Fruit fly (Drosophila melanogaster) whole organism, embryonic: ENCODE measurements around the gene CG4593.

ENCODE experiments used
- Asciz ChIP-seq: fragments of 200-800 bp; sonication (Bioruptor generic); optimal IDR thresholded peaks from 2 replicates; lab custom pipeline; 2017; ENCODE audit warnings: missing biosample characterization, mild to moderate bottlenecking, missing genetic modification characterization, missing genetic modification reagents
- Blimp-1 ChIP-seq: fragments of 200-800 bp; sonication (Bioruptor generic); optimal IDR thresholded peaks from 3 replicates; lab custom pipeline; 2018; ENCODE audit warnings: missing biosample characterization, missing genetic modification characterization, mild to moderate bottlenecking, moderate library complexity, missing genetic modification reagents
- CG10959 ChIP-seq: fragments of 200-800 bp; sonication (Bioruptor generic); IDR thresholded peaks from 2 replicates; pipeline ENCODE4 v1.3.6; 2022; ENCODE audit warnings: missing biosample characterization, missing genetic modification characterization
- CG11085 ChIP-seq: fragments of 200-800 bp; sonication (Bioruptor generic); IDR thresholded peaks from 2 replicates; pipeline ENCODE4 v1.3.6; 2022; ENCODE audit warnings: missing biosample characterization, missing genetic modification characterization
- CG11560 ChIP-seq: fragments of 200-800 bp; sonication (Bioruptor generic); IDR thresholded peaks from 3 replicates; pipeline ENCODE4 v1.3.6; 2022; ENCODE audit warnings: missing biosample characterization, missing genetic modification characterization
- CG17568 ChIP-seq: fragments of 200-800 bp; sonication (Bioruptor generic); optimal IDR thresholded peaks from 2 replicates; lab custom pipeline; 2018; ENCODE audit warnings: missing biosample characterization, mild to moderate bottlenecking, missing genetic modification characterization, moderate library complexity
- CG18599 ChIP-seq: fragments of 200-800 bp; sonication (Bioruptor generic); optimal IDR thresholded peaks from 3 replicates; lab custom pipeline; 2017; ENCODE audit warnings: missing biosample characterization, missing genetic modification characterization, mild to moderate bottlenecking, moderate library complexity, missing genetic modification reagents
- CG31365 ChIP-seq: fragments of 200-800 bp; sonication (Bioruptor generic); optimal IDR thresholded peaks from 2 replicates; lab custom pipeline; 2018; ENCODE audit warnings: missing biosample characterization, mild to moderate bottlenecking, missing genetic modification characterization
- CG34224 ChIP-seq: fragments of 200-800 bp; sonication (Bioruptor generic); IDR thresholded peaks from 3 replicates; pipeline ENCODE4 v1.3.6; 2022; ENCODE audit warnings: missing biosample characterization, missing genetic modification characterization; ENCODE audit not compliant: partially characterized antibody
- CG34422 ChIP-seq: fragments of 200-800 bp; sonication (Bioruptor generic); IDR thresholded peaks from 3 replicates; pipeline ENCODE4 v1.3.6; 2022; ENCODE audit warnings: missing biosample characterization, missing genetic modification characterization
- CG3838 ChIP-seq: fragments of 200-800 bp; sonication (Bioruptor generic); optimal IDR thresholded peaks from 3 replicates; lab custom pipeline; 2016; ENCODE audit warnings: missing biosample characterization, missing genetic modification characterization
- CG5953 ChIP-seq: fragments of 200-800 bp; sonication (Bioruptor generic); IDR thresholded peaks from 2 replicates; pipeline ENCODE4 v1.3.6; 2022; ENCODE audit warnings: missing biosample characterization, missing genetic modification characterization
- CG6254 ChIP-seq: fragments of 200-800 bp; sonication (Bioruptor generic); optimal IDR thresholded peaks from 3 replicates; lab custom pipeline; 2017; ENCODE audit warnings: mild to moderate bottlenecking, missing biosample characterization, missing genetic modification reagents, missing genetic modification characterization
- CG6683 ChIP-seq: fragments of 200-800 bp; sonication (Bioruptor generic); optimal IDR thresholded peaks from 2 replicates; lab custom pipeline; 2017; ENCODE audit warnings: missing biosample characterization, mild to moderate bottlenecking, missing genetic modification characterization, missing genetic modification reagents
- CG6813 ChIP-seq: fragments of 200-800 bp; sonication (Bioruptor generic); optimal IDR thresholded peaks from 2 replicates; lab custom pipeline; 2017; ENCODE audit warnings: missing biosample characterization, missing genetic modification characterization, mild to moderate bottlenecking, moderate library complexity, missing genetic modification reagents
- CG7357 ChIP-seq: fragments of 200-800 bp; sonication (Bioruptor generic); IDR thresholded peaks from 3 replicates; pipeline ENCODE4 v1.3.6; 2022; ENCODE audit warnings: missing biosample characterization, missing genetic modification characterization
- CG7372 ChIP-seq: fragments of 200-800 bp; sonication (Bioruptor generic); IDR thresholded peaks from 2 replicates; pipeline ENCODE4 v1.3.6; 2022; ENCODE audit warnings: missing biosample characterization, missing genetic modification characterization
- CG7839 ChIP-seq: fragments of 200-800 bp; sonication (Bioruptor generic); optimal IDR thresholded peaks from 3 replicates; lab custom pipeline; 2018; ENCODE audit warnings: missing biosample characterization, mild to moderate bottlenecking, missing genetic modification characterization, moderate library complexity
- CG8765 ChIP-seq: fragments of 200-800 bp; sonication (Bioruptor generic); IDR thresholded peaks from 2 replicates; pipeline ENCODE4 v1.3.6; 2022; ENCODE audit warnings: missing biosample characterization, missing genetic modification characterization
- Dip2 ChIP-seq: fragments of 200-800 bp; sonication (Bioruptor generic); IDR thresholded peaks from 2 replicates; pipeline ENCODE4 v1.3.6; 2022; ENCODE audit warnings: missing biosample characterization, missing genetic modification characterization
- Drgx ChIP-seq: fragments of 200-800 bp; sonication (Bioruptor generic); IDR thresholded peaks from 2 replicates; pipeline ENCODE4 v1.3.6; 2022; ENCODE audit warnings: missing biosample characterization, missing genetic modification characterization
- HLHmδ ChIP-seq: fragments of 200-800 bp; sonication (Bioruptor generic); optimal IDR thresholded peaks from 2 replicates; lab custom pipeline; 2018; ENCODE audit warnings: missing biosample characterization, mild to moderate bottlenecking, missing genetic modification characterization, moderate library complexity
- Hsf ChIP-seq: fragments of 200-800 bp; sonication (Bioruptor generic); optimal IDR thresholded peaks from 3 replicates; lab custom pipeline; 2016; ENCODE audit warnings: missing biosample characterization, missing genetic modification characterization
- Myb ChIP-seq: fragments of 200-800 bp; sonication (Bioruptor generic); optimal IDR thresholded peaks from 2 replicates; lab custom pipeline; 2016; ENCODE audit warnings: missing biosample characterization, missing genetic modification characterization
- NC2β ChIP-seq: fragments of 200-800 bp; sonication (Bioruptor generic); optimal IDR thresholded peaks from 2 replicates; lab custom pipeline; 2016; ENCODE audit warnings: missing biosample characterization, missing genetic modification characterization
- Sin3A ChIP-seq: fragments of >200 bp; optimal IDR thresholded peaks from 2 replicates; lab custom pipeline; 2018
- Spps ChIP-seq: fragments of 200-800 bp; sonication (Bioruptor generic); optimal IDR thresholded peaks from 2 replicates; lab custom pipeline; 2018; ENCODE audit warnings: missing biosample characterization, mild to moderate bottlenecking, missing genetic modification characterization
- cad ChIP-seq: fragments of >200 bp; optimal IDR thresholded peaks from 2 replicates; lab custom pipeline; 2017; ENCODE audit warnings: missing biosample characterization, missing genetic modification characterization
- caup ChIP-seq: fragments of 200-800 bp; sonication (Bioruptor generic); optimal IDR thresholded peaks from 3 replicates; lab custom pipeline; 2017; ENCODE audit warnings: missing biosample characterization, mild to moderate bottlenecking, missing genetic modification characterization, moderate library complexity; ENCODE audit not compliant: severe bottlenecking
- dati ChIP-seq: fragments of 200-800 bp; sonication (Bioruptor generic); IDR thresholded peaks from 2 replicates; pipeline ENCODE4 v1.3.6; 2022; ENCODE audit warnings: missing biosample characterization, missing genetic modification characterization
- dm ChIP-seq: fragments of 200-800 bp; sonication (Bioruptor generic); optimal IDR thresholded peaks from 3 replicates; lab custom pipeline; 2016; ENCODE audit warnings: missing biosample characterization, missing genetic modification characterization
- eve ChIP-seq, 2 experiments: fragments of >200 bp; optimal IDR thresholded peaks; 2 replicates each; lab custom pipeline; 2017; ENCODE audit warnings: missing biosample characterization in 2 of 2, missing genetic modification characterization in 2 of 2
- gsb-n ChIP-seq: fragments of 200-800 bp; sonication (Bioruptor generic); optimal IDR thresholded peaks from 3 replicates; lab custom pipeline; 2018; ENCODE audit warnings: missing biosample characterization, mild to moderate bottlenecking, missing genetic modification characterization
- hbn ChIP-seq: fragments of 200-800 bp; sonication (Bioruptor generic); IDR thresholded peaks from 2 replicates; pipeline ENCODE4 v1.3.6; 2022; ENCODE audit warnings: missing biosample characterization, missing genetic modification characterization; ENCODE audit not compliant: partially characterized antibody
- hth ChIP-seq: fragments of >200 bp; optimal IDR thresholded peaks from 2 replicates; lab custom pipeline; 2017; ENCODE audit warnings: inconsistent platforms
- inv ChIP-seq: fragments of 200-800 bp; sonication (Bioruptor generic); IDR thresholded peaks from 2 replicates; pipeline ENCODE4 v1.3.6; 2022; ENCODE audit warnings: missing biosample characterization, missing genetic modification characterization; ENCODE audit not compliant: partially characterized antibody
- kay ChIP-seq: fragments of 200-800 bp; sonication (Bioruptor generic); optimal IDR thresholded peaks from 2 replicates; lab custom pipeline; 2016; ENCODE audit warnings: missing biosample characterization, missing genetic modification characterization
- lola ChIP-seq, 3 experiments: fragments of >200 bp in 2 of 3; fragments of 200-800 bp in 1 of 3; sonication (Bioruptor generic) in 1 of 3; optimal IDR thresholded peaks; 2 replicates each; lab custom pipeline; 2017 to 2019; ENCODE audit warnings: missing biosample characterization in 3 of 3, missing genetic modification characterization in 3 of 3, mild to moderate bottlenecking in 1 of 3, moderate library complexity in 1 of 3
- lov ChIP-seq, 2 experiments: fragments of 200-800 bp in 1 of 2; fragments of >200 bp in 1 of 2; sonication (Bioruptor generic) in 1 of 2; IDR thresholded peaks in 1 of 2; optimal IDR thresholded peaks in 1 of 2; 2 replicates in 1 of 2; 3 replicates in 1 of 2; pipeline versions ENCODE4 v1.3.6 to Lab custom; 2017 to 2022; ENCODE audit warnings: missing biosample characterization in 1 of 2, missing genetic modification characterization in 1 of 2
- mld ChIP-seq: fragments of 200-800 bp; sonication (Bioruptor generic); IDR thresholded peaks from 3 replicates; pipeline ENCODE4 v1.3.6; 2022; ENCODE audit warnings: missing biosample characterization, missing genetic modification characterization; ENCODE audit not compliant: partially characterized antibody
- nom ChIP-seq: fragments of 200-800 bp; sonication (Bioruptor generic); optimal IDR thresholded peaks from 2 replicates; lab custom pipeline; 2017; ENCODE audit warnings: missing biosample characterization, missing genetic modification characterization, mild to moderate bottlenecking, moderate library complexity, missing genetic modification reagents
- ranshi ChIP-seq: fragments of 200-800 bp; sonication (Bioruptor generic); IDR thresholded peaks from 2 replicates; pipeline ENCODE4 v1.3.6; 2022; ENCODE audit warnings: missing biosample characterization, missing genetic modification characterization
- repo ChIP-seq: fragments of 200-800 bp; sonication (Bioruptor generic); optimal IDR thresholded peaks from 2 replicates; lab custom pipeline; 2016; ENCODE audit warnings: missing biosample characterization, missing genetic modification characterization
- slou ChIP-seq: fragments of 200-800 bp; sonication (Bioruptor generic); optimal IDR thresholded peaks from 3 replicates; lab custom pipeline; 2016; ENCODE audit warnings: missing biosample characterization, missing genetic modification characterization
- sob ChIP-seq: fragments of 200-800 bp; sonication (Bioruptor generic); IDR thresholded peaks from 2 replicates; pipeline ENCODE4 v1.3.6; 2022; ENCODE audit warnings: missing biosample characterization, missing genetic modification characterization
- toy ChIP-seq: fragments of 200-800 bp; sonication (Bioruptor generic); IDR thresholded peaks from 2 replicates; pipeline ENCODE4 v1.3.6; 2022; ENCODE audit warnings: missing biosample characterization, missing genetic modification characterization
- trh ChIP-seq: fragments of 200-800 bp; sonication (Bioruptor generic); optimal IDR thresholded peaks from 2 replicates; lab custom pipeline; 2016; ENCODE audit warnings: missing biosample characterization, missing genetic modification characterization
- vfl ChIP-seq: fragments of 200-800 bp; sonication (Bioruptor generic); optimal IDR thresholded peaks from 2 replicates; lab custom pipeline; 2016; ENCODE audit warnings: missing biosample characterization, missing genetic modification characterization
- wor ChIP-seq: fragments of 200-800 bp; sonication (Bioruptor generic); IDR thresholded peaks from 2 replicates; pipeline ENCODE4 v1.3.6; 2022; ENCODE audit warnings: missing biosample characterization, missing genetic modification characterization

CG4593 gene

dm6 chrX:6969364-6970137 lies 44.1 kb upstream of the CG4593 start, which contains the start of gene CG4586 (continued):
- TF ChIP-seq CG17568 (peak; percentile 96), lov (optimal IDR thresholded peaks at IDR 0.05; lab: Kevin White, UChicago) (no peak), lov (GFP tag; IDR thresholded peaks at IDR 0.05; lab: Robert Waterston, UW) (peak; percentile 95), CG7357 (GFP tag; lab: Robert Waterston, UW) (peak; percentile 81), gsb-n (peak; percentile 87), vfl (GFP tag; lab: Kevin White, UChicago) (peak; percentile 94), Sin3A (no peak), hth (no peak), CG34422 (peak; percentile 95), CG6254 (peak; percentile 94), Blimp-1 (GFP tag; lab: Kevin White, UChicago) (peak; percentile 92), hbn (GFP tag; lab: Robert Waterston, UW) (no peak), Drgx (GFP tag; lab: Robert Waterston, UW) (peak; percentile 99), toy (GFP tag; lab: Robert Waterston, UW) (peak; percentile 81), mld (no peak), CG3838 (GFP tag; lab: Kevin White, UChicago) (peak; percentile 78), slou (peak; percentile 75), CG11085 (peak; percentile 53; the same call in 1 of the 2 replicates), HLHmδ (GFP tag; lab: Kevin White, UChicago) (no peak), Myb (GFP tag; lab: Kevin White, UChicago) (peak; percentile 84), CG5953 (peak; percentile 94), dati (GFP tag; lab: Robert Waterston, UW) (peak; percentile 81; the same call in 1 of the 2 replicates), CG34224 (GFP tag; lab: Robert Waterston, UW) (no peak), CG7372 (GFP tag; lab: Robert Waterston, UW) (peak; percentile 89), CG18599 (GFP tag; lab: Kevin White, UChicago) (peak; percentile 98), CG6683 (GFP tag; lab: Kevin White, UChicago) (peak; percentile 94), inv (GFP tag; lab: Robert Waterston, UW) (no peak), CG10959 (GFP tag; lab: Robert Waterston, UW) (peak; percentile 75), dm (GFP tag; lab: Kevin White, UChicago) (peak; percentile 89), CG7839 (tag; lab: Kevin White, UChicago) (peak; percentile 95), nom (GFP tag; lab: Kevin White, UChicago) (peak; percentile 99), sob (peak; percentile 95), CG8765 (GFP tag; lab: Robert Waterston, UW) (peak; percentile 75), kay (GFP tag; lab: Kevin White, UChicago) (peak; percentile 80), Spps (tag; lab: Kevin White, UChicago) (peak; percentile 72), lola (GFP tag; optimal IDR thresholded peaks at IDR 0.05; lab: Kevin White, UChicago) (peak in 1 of 3 experiments; percentile 67), CG11560 (tag; lab: Robert Waterston, UW) (peak; percentile 53; the same call in 1 of the 3 replicates), ranshi (GFP tag; lab: Robert Waterston, UW) (peak; percentile 95), Asciz (GFP tag; lab: Kevin White, UChicago) (peak; percentile 96), Hsf (GFP tag; lab: Kevin White, UChicago) (peak; percentile 95), CG6813 (GFP tag; lab: Kevin White, UChicago) (peak; percentile 97), cad (GFP tag; lab: Kevin White, UChicago) (no peak), caup (GFP tag; lab: Kevin White, UChicago) (peak; percentile 97), CG31365 (tag; lab: Kevin White, UChicago) (peak; percentile 92), trh (peak; percentile 76), repo (peak; percentile 96), NC2β (GFP tag; lab: Kevin White, UChicago) (peak; percentile 94), eve (GFP tag; optimal IDR thresholded peaks at IDR 0.05; lab: Kevin White, UChicago) (no peak), Dip2 (GFP tag; lab: Robert Waterston, UW) (no peak), wor (GFP tag; lab: Robert Waterston, UW) (peak; percentile 84)
